Worm (Caenorhabditis elegans): ENCODE measurements around the gene bath-36.
A peak's percentile ranks its signal among the peaks of the same experiment; 100 is the strongest.

The bath-36 gene

DNA sequence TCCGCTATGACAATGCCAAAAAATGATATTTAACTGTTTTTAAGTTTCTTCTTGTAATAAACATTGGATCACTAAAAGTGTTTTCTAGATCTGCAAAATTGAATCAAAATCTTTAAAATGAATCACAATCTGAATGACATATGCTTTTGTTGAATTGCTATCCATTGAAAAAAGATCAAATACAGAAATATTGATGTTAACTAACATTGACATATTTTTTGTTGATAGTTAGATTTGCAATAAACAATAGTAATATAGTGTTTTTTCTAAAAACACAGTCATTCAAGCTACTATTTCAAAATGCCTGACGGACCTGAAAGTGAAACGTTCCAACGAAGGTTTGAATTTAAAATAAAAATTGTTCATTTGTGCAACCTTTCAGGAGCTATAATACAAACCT, 37.0 kb upstream of the bath-36 start, which contains the start of gene T09F5.2:
Gene T09F5.2 (plus strand): TSS at position 301 of the 400 bp plus-strand sequence.
- TF ChIP-seq nfya-2 (GFP tag; IDR thresholded peaks at IDR 0.05) = no peak
- TF ChIP-seq hsf-1 (GFP tag; IDR thresholded peaks at IDR 0.05) = no peak

ce11 chrV:15152010-15152409, 35.7 kb upstream of the bath-36 start:
- TF ChIP-seq B0035.1 (tag; optimal IDR thresholded peaks at IDR 0.05) = no peak
- TF ChIP-seq lsl-1 (GFP tag; optimal IDR thresholded peaks at IDR 0.05) = no peak
- no peak for TF ChIP-seq F23B12.7 (tag; optimal IDR thresholded peaks at IDR 0.05; ENCODE audit: insufficient read depth)
- TF ChIP-seq Y79H2A.3 (GFP tag; conservative IDR thresholded peaks at IDR 0.05) = no peak
- no peak for TF ChIP-seq madf-10 (tag; optimal IDR thresholded peaks at IDR 0.05)
- TF ChIP-seq F52B5.7 (tag; optimal IDR thresholded peaks at IDR 0.05) = no peak
- no peak for TF ChIP-seq ceh-79 (tag; optimal IDR thresholded peaks at IDR 0.05)
- TF ChIP-seq rec-8 (tag; optimal IDR thresholded peaks at IDR 0.05) = no peak
- TF ChIP-seq sdz-38 (tag; optimal IDR thresholded peaks at IDR 0.05) = no peak
- no peak for TF ChIP-seq lsy-27 (tag; optimal IDR thresholded peaks at IDR 0.05; ENCODE audit: borderline replicate concordance, insufficient read depth)
- TF ChIP-seq lin-54 (GFP tag; optimal IDR thresholded peaks at IDR 0.05) = no peak
- TF ChIP-seq hmg-1.2 (GFP tag; IDR thresholded peaks at IDR 0.05) = no peak
- no peak for TF ChIP-seq F57C9.4 (tag; optimal IDR thresholded peaks at IDR 0.05)
- TF ChIP-seq repo-1 (tag; optimal IDR thresholded peaks at IDR 0.05) = no peak
- no peak for TF ChIP-seq dpl-1 (GFP tag; optimal IDR thresholded peaks at IDR 0.05)

- TF ChIP-seq mxl-1 (tag; optimal IDR thresholded peaks at IDR 0.05) (no peak), cebp-1 (GFP tag; IDR thresholded peaks at IDR 0.05) (no peak), cebp-1 (tag; optimal IDR thresholded peaks at IDR 0.05) (no peak)
These were observed 34.4 kb upstream of the bath-36 start, which contains the start of gene srh-55 for ce11 chrV:15153277-15153676. srh-55 (plus strand) TSS chrV:15153577.

ce11 chrV:15156504-15156903, 31.2 kb upstream of the bath-36 start:
- TF ChIP-seq nhr-90 (tag; optimal IDR thresholded peaks at IDR 0.05) = peak; percentile 17
- peak; percentile 2 for TF ChIP-seq lsy-27 (tag; optimal IDR thresholded peaks at IDR 0.05; ENCODE audit: borderline replicate concordance, insufficient read depth)
- TF ChIP-seq snpc-1.1 (tag; optimal IDR thresholded peaks at IDR 0.05; ENCODE audit: insufficient read depth) = peak; percentile 17
- no peak for TF ChIP-seq madf-10 (tag; optimal IDR thresholded peaks at IDR 0.05)
- TF ChIP-seq ceh-100 (GFP tag; IDR thresholded peaks at IDR 0.05) = peak; percentile 25; the same call in 1 of the 2 replicates
- TF ChIP-seq F23B12.7 (tag; optimal IDR thresholded peaks at IDR 0.05; ENCODE audit: insufficient read depth) = peak; percentile 77
- peak; percentile 41 for TF ChIP-seq die-1 (tag; optimal IDR thresholded peaks at IDR 0.05)
- no peak for TF ChIP-seq unc-62 (GFP tag; optimal IDR thresholded peaks at IDR 0.05)
- TF ChIP-seq ztf-28 (GFP tag; IDR thresholded peaks at IDR 0.05) = 0 out of 2 replicates have a peak, but pooled peaks have one; percentile 53
- peak; percentile 62; the same call in 1 of the 2 replicates for TF ChIP-seq hmg-1.2 (GFP tag; IDR thresholded peaks at IDR 0.05)
- peak; percentile 78 for TF ChIP-seq him-1 (tag; optimal IDR thresholded peaks at IDR 0.05)
- TF ChIP-seq D2030.7 (GFP tag; IDR thresholded peaks at IDR 0.05) = peak; percentile 75
- TF ChIP-seq attf-5 (GFP tag; optimal IDR thresholded peaks at IDR 0.05) = peak; percentile 38
- peak; percentile 78 for TF ChIP-seq B0261.1 (tag; optimal IDR thresholded peaks at IDR 0.05)
- no peak for TF ChIP-seq hlh-12 (tag; optimal IDR thresholded peaks at IDR 0.05)
- peak; percentile 87 for TF ChIP-seq tbp1 (GFP tag; optimal IDR thresholded peaks at IDR 0.05)
- no peak for TF ChIP-seq F39B2.1 (GFP tag; IDR thresholded peaks at IDR 0.05)
- peak; percentile 68; the same call in 1 of the 2 replicates for TF ChIP-seq pbrm-1 (GFP tag; IDR thresholded peaks at IDR 0.05)
- peak; percentile 55 for TF ChIP-seq rpc-1 (optimal IDR thresholded peaks at IDR 0.05)
- peak; percentile 79 for TF ChIP-seq rpc-1 (tag; optimal IDR thresholded peaks at IDR 0.05)
